Worm (Caenorhabditis elegans) whole organism, L4 larva: ENCODE data around the gene odd-2.

Source experiments
- D1046.2 ChIP-seq: fragments of 200-800 bp; sonication (Bioruptor generic); IDR thresholded peaks from 2 replicates; pipeline ENCODE4 v1.3.6; 2022; ENCODE audit warnings: missing genetic modification characterization, missing compliant biosample characterization
- F26F4.8 ChIP-seq: fragments of 200-800 bp; sonication (Bioruptor generic); conservative IDR thresholded peaks from 2 replicates; pipeline ENCODE4 v1.3.6; 2022; ENCODE audit warnings: missing genetic modification characterization, missing compliant biosample characterization
- R02D3.7 ChIP-seq: fragments of 150-350 bp; sonication (generic microtip); optimal IDR thresholded peaks from 3 replicates; lab custom pipeline; 2014; ENCODE audit warnings: missing biosample characterization, missing genetic modification characterization
- T26A8.4 ChIP-seq: fragments of 200-800 bp; sonication (Bioruptor generic); IDR thresholded peaks from 2 replicates; pipeline ENCODE4 v1.3.6; 2022; ENCODE audit warnings: missing genetic modification characterization, missing compliant biosample characterization
- Y5F2A.4 ChIP-seq: fragments of 200-800 bp; sonication (Bioruptor generic); optimal IDR thresholded peaks from 2 replicates; lab custom pipeline; 2018; ENCODE audit warnings: mild to moderate bottlenecking, missing genetic modification characterization, missing compliant biosample characterization
- Y75B8A.6 ChIP-seq: fragments of 200-800 bp; sonication (Bioruptor generic); IDR thresholded peaks from 2 replicates; pipeline ENCODE4 v1.3.6; 2022; ENCODE audit warnings: missing genetic modification reagents, missing genetic modification characterization, missing compliant biosample characterization
- ZK337.2 ChIP-seq: fragments of 200-800 bp; sonication (Bioruptor generic); IDR thresholded peaks from 2 replicates; pipeline ENCODE4 v1.3.6; 2022; ENCODE audit warnings: missing genetic modification reagents, missing genetic modification characterization, missing compliant biosample characterization
- aly-2 ChIP-seq: sonication (generic microtip); optimal IDR thresholded peaks from 2 replicates; lab custom pipeline; 2018; ENCODE audit warnings: missing biosample characterization, missing genetic modification characterization
- ceh-32 ChIP-seq: sonication (generic microtip); optimal IDR thresholded peaks from 2 replicates; lab custom pipeline; 2016; ENCODE audit warnings: mild to moderate bottlenecking, missing genetic modification characterization, missing compliant biosample characterization; ENCODE audit not compliant: poor library complexity
- ces-1 ChIP-seq: fragments of 150-350 bp; sonication (generic microtip); optimal IDR thresholded peaks from 4 replicates; lab custom pipeline; 2014; ENCODE audit warnings: missing biosample characterization, missing genetic modification reagents, missing genetic modification characterization
- daf-12 ChIP-seq: fragments of 150-350 bp; optimal IDR thresholded peaks from 2 replicates; lab custom pipeline; 2014; ENCODE audit warnings: missing biosample characterization, missing genetic modification reagents, missing genetic modification characterization
- daf-16 ChIP-seq, 3 experiments: sonication (generic microtip); optimal IDR thresholded peaks; 2 replicates each; lab custom pipeline; 2016 to 2017; ENCODE audit warnings: missing genetic modification characterization in 3 of 3, missing genetic modification reagents in 3 of 3, mild to moderate bottlenecking in 2 of 3, missing compliant biosample characterization in 2 of 3, missing biosample characterization in 1 of 3, moderate library complexity in 1 of 3
- dve-1 ChIP-seq: sonication (generic microtip); optimal IDR thresholded peaks from 2 replicates; lab custom pipeline; 2017; ENCODE audit warnings: antibody characterized with exemption, mild to moderate bottlenecking, missing genetic modification characterization, missing compliant biosample characterization; ENCODE audit not compliant: insufficient read depth
- egl-27 ChIP-seq: sonication (generic microtip); optimal IDR thresholded peaks from 3 replicates; lab custom pipeline; 2017; ENCODE audit warnings: missing biosample characterization, missing genetic modification reagents, missing genetic modification characterization
- fos-1 ChIP-seq: fragments of 150-350 bp; optimal IDR thresholded peaks from 2 replicates; lab custom pipeline; 2014; ENCODE audit warnings: missing biosample characterization, missing genetic modification characterization
- hif-1 ChIP-seq, 2 experiments: sonication (generic microtip); optimal IDR thresholded peaks; 2 replicates each; lab custom pipeline; 2016 to 2017; ENCODE audit warnings: missing compliant biosample characterization in 2 of 2, missing genetic modification characterization in 2 of 2, missing genetic modification reagents in 2 of 2, missing genotype in 2 of 2, mild to moderate bottlenecking in 1 of 2
- hlh-11 ChIP-seq: fragments of 200-800 bp; sonication (Bioruptor generic); optimal IDR thresholded peaks from 2 replicates; lab custom pipeline; 2018; ENCODE audit warnings: mild to moderate bottlenecking, missing genetic modification characterization, missing compliant biosample characterization
- lim-7 ChIP-seq: fragments of 200-800 bp; sonication (Bioruptor generic); IDR thresholded peaks from 2 replicates; pipeline ENCODE4 v1.3.6; 2022; ENCODE audit warnings: missing genetic modification characterization, missing compliant biosample characterization
- lin-29 ChIP-seq: fragments of 200-800 bp; sonication (Bioruptor generic); IDR thresholded peaks from 2 replicates; pipeline ENCODE4 v1.3.6; 2022; ENCODE audit warnings: missing genetic modification reagents, missing genetic modification characterization, missing compliant biosample characterization
- lin-38 ChIP-seq: fragments of 200-800 bp; sonication (Bioruptor generic); IDR thresholded peaks from 2 replicates; pipeline ENCODE4 v1.3.6; 2022; ENCODE audit warnings: missing genetic modification reagents, missing genetic modification characterization, missing compliant biosample characterization
- lin-39 ChIP-seq: fragments of 150-350 bp; optimal IDR thresholded peaks from 2 replicates; lab custom pipeline; 2014; ENCODE audit warnings: missing biosample characterization, missing genetic modification reagents, missing genetic modification characterization
- mdl-1 ChIP-seq, 2 experiments: fragments of 150-350 bp in 1 of 2; sonication (generic microtip) in 1 of 2; optimal IDR thresholded peaks; 2 replicates each; lab custom pipeline; 2014 to 2017; ENCODE audit warnings: missing biosample characterization in 2 of 2, missing genetic modification characterization in 2 of 2
- mdt-29 ChIP-seq: fragments of 200-800 bp; sonication (Bioruptor generic); IDR thresholded peaks from 2 replicates; pipeline ENCODE4 v1.3.6; 2022; ENCODE audit warnings: missing genetic modification reagents, missing genetic modification characterization, missing compliant biosample characterization
- mep-1 ChIP-seq: fragments of 150-350 bp; sonication (generic microtip); optimal IDR thresholded peaks from 3 replicates; lab custom pipeline; 2014; ENCODE audit warnings: missing biosample characterization, missing genetic modification characterization
- mxl-2 ChIP-seq: fragments of 200-800 bp; sonication (Bioruptor generic); conservative IDR thresholded peaks from 2 replicates; pipeline ENCODE4 v1.3.6; 2022; ENCODE audit warnings: missing genetic modification reagents, missing genetic modification characterization, missing compliant biosample characterization
- nhr-10 ChIP-seq: fragments of 150-350 bp; optimal IDR thresholded peaks from 2 replicates; lab custom pipeline; 2014; ENCODE audit warnings: missing biosample characterization, missing genetic modification characterization
- nhr-11 ChIP-seq: fragments of 150-350 bp; optimal IDR thresholded peaks from 2 replicates; lab custom pipeline; 2014; ENCODE audit warnings: missing biosample characterization, missing genetic modification characterization
- nhr-237 ChIP-seq: sonication (generic microtip); optimal IDR thresholded peaks from 2 replicates; lab custom pipeline; 2017; ENCODE audit warnings: missing biosample characterization, missing genetic modification characterization
- nhr-25 ChIP-seq: sonication (generic microtip); optimal IDR thresholded peaks from 2 replicates; lab custom pipeline; 2017; ENCODE audit warnings: missing genetic modification characterization, mild to moderate bottlenecking, missing compliant biosample characterization, antibody characterized with exemption, moderate library complexity, borderline replicate concordance; ENCODE audit not compliant: insufficient read depth
- nhr-28 ChIP-seq: fragments of 150-350 bp; optimal IDR thresholded peaks from 2 replicates; lab custom pipeline; 2014; ENCODE audit warnings: missing biosample characterization, missing genetic modification characterization
- nhr-42 ChIP-seq: fragments of 200-800 bp; sonication (Bioruptor generic); IDR thresholded peaks from 2 replicates; pipeline ENCODE4 v1.3.6; 2022; ENCODE audit warnings: missing genetic modification characterization, missing compliant biosample characterization
- nhr-48 ChIP-seq: sonication (generic microtip); optimal IDR thresholded peaks from 2 replicates; lab custom pipeline; 2016; ENCODE audit warnings: mild to moderate bottlenecking, missing genetic modification characterization, missing compliant biosample characterization
- nhr-6 ChIP-seq: fragments of 150-350 bp; optimal IDR thresholded peaks from 2 replicates; lab custom pipeline; 2014; ENCODE audit warnings: missing biosample characterization, missing genetic modification characterization
- nhr-77 ChIP-seq: fragments of 150-350 bp; optimal IDR thresholded peaks from 2 replicates; lab custom pipeline; 2014; ENCODE audit warnings: missing biosample characterization, missing genetic modification characterization
- php-3 ChIP-seq: fragments of 200-800 bp; sonication (Bioruptor generic); IDR thresholded peaks from 2 replicates; pipeline ENCODE4 v1.3.6; 2022; ENCODE audit warnings: missing genetic modification reagents, missing genetic modification characterization, missing compliant biosample characterization
- pqm-1 ChIP-seq: sonication (generic microtip); optimal IDR thresholded peaks from 2 replicates; lab custom pipeline; 2017; ENCODE audit warnings: missing biosample characterization, missing genetic modification characterization
- sdz-12 ChIP-seq: fragments of 200-800 bp; sonication (Bioruptor generic); optimal IDR thresholded peaks from 2 replicates; lab custom pipeline; 2018; ENCODE audit warnings: mild to moderate bottlenecking, missing genetic modification characterization, missing compliant biosample characterization
- set-16 ChIP-seq: fragments of 200-800 bp; sonication (Bioruptor generic); IDR thresholded peaks from 2 replicates; pipeline ENCODE4 v1.3.6; 2022; ENCODE audit warnings: missing genetic modification reagents, missing genetic modification characterization, missing compliant biosample characterization
- skn-1 ChIP-seq: fragments of 150-350 bp; optimal IDR thresholded peaks from 2 replicates; lab custom pipeline; 2014; ENCODE audit warnings: missing biosample characterization, missing genetic modification characterization
- snpc-1.2 ChIP-seq: fragments of 200-800 bp; sonication (Bioruptor generic); IDR thresholded peaks from 2 replicates; pipeline ENCODE4 v1.3.6; 2022; ENCODE audit warnings: missing genetic modification reagents, missing genetic modification characterization, missing compliant biosample characterization
- spr-1 ChIP-seq: sonication (generic microtip); optimal IDR thresholded peaks from 2 replicates; lab custom pipeline; 2016; ENCODE audit warnings: mild to moderate bottlenecking, missing genetic modification characterization, missing compliant biosample characterization
- spr-3 ChIP-seq: fragments of 200-800 bp; sonication (Bioruptor generic); optimal IDR thresholded peaks from 2 replicates; lab custom pipeline; 2018; ENCODE audit warnings: mild to moderate bottlenecking, missing genetic modification characterization, missing compliant biosample characterization
- tag-97 ChIP-seq: fragments of 200-800 bp; sonication (Bioruptor generic); IDR thresholded peaks from 2 replicates; pipeline ENCODE4 v1.3.6; 2022; ENCODE audit warnings: missing genetic modification characterization, missing compliant biosample characterization
- unc-39 ChIP-seq: sonication (generic microtip); optimal IDR thresholded peaks from 2 replicates; lab custom pipeline; 2017; ENCODE audit warnings: missing biosample characterization, missing genetic modification characterization
- unc-62 ChIP-seq, 3 experiments: fragments of 150-350 bp in 1 of 3; sonication (generic microtip); optimal IDR thresholded peaks in 2 of 3; peaks in 1 of 3; 1 replicate in 1 of 3; 2 replicates in 2 of 3; lab custom pipeline; 2014 to 2017; ENCODE audit warnings: missing biosample characterization in 3 of 3, missing genetic modification characterization in 3 of 3, missing genetic modification reagents in 3 of 3, missing genotype in 1 of 3
- zag-1 ChIP-seq: fragments of 150-350 bp; optimal IDR thresholded peaks from 2 replicates; lab custom pipeline; 2014; ENCODE audit warnings: missing biosample characterization, missing genetic modification characterization
- zfp-2 ChIP-seq: sonication (generic microtip); optimal IDR thresholded peaks from 2 replicates; lab custom pipeline; 2016; ENCODE audit warnings: mild to moderate bottlenecking, missing genetic modification characterization, missing compliant biosample characterization
- zfp-3 ChIP-seq: fragments of 200-800 bp; sonication (Bioruptor generic); conservative IDR thresholded peaks from 2 replicates; pipeline ENCODE4 v1.3.6; 2022; ENCODE audit warnings: missing genetic modification reagents, missing genetic modification characterization, missing compliant biosample characterization
- zip-2 ChIP-seq: fragments of 150-350 bp; optimal IDR thresholded peaks from 2 replicates; lab custom pipeline; 2014; ENCODE audit warnings: missing biosample characterization, missing genetic modification characterization
- ztf-11 ChIP-seq: fragments of 150-350 bp; optimal IDR thresholded peaks from 2 replicates; lab custom pipeline; 2014; ENCODE audit warnings: missing biosample characterization, missing genetic modification characterization

Gene odd-2

ce11 chrX:6204696-6205232 lies 44.4 kb upstream of the odd-2 start, which contains the start of gene bca-1 (continued):
- TF ChIP-seq nhr-42 (GFP tag; lab: Robert Waterston, UW) = no peak
- TF ChIP-seq fos-1 (tag; lab: Kevin White, UChicago) = no peak
- TF ChIP-seq nhr-237 = no peak
- TF ChIP-seq egl-27 (tag; lab: Kevin White, UChicago) = no peak
- TF ChIP-seq Y75B8A.6 = no peak
- no peak for TF ChIP-seq zfp-3 (GFP tag; lab: Robert Waterston, UW)
- TF ChIP-seq nhr-11 = peak; percentile 35
- TF ChIP-seq lin-38 (GFP tag; lab: Robert Waterston, UW) = no peak
- no peak for TF ChIP-seq ces-1 (GFP tag; lab: Kevin White, UChicago)
- no peak for TF ChIP-seq R02D3.7 (tag; lab: Kevin White, UChicago)
- peak in 1 of 2 experiments; percentile 24 for TF ChIP-seq hif-1 (tag; optimal IDR thresholded peaks at IDR 0.05; lab: Kevin White, UChicago)
- TF ChIP-seq ztf-11 = no peak
- TF ChIP-seq lim-7 (GFP tag; lab: Robert Waterston, UW) = no peak
- no peak for TF ChIP-seq spr-1 (tag; lab: Kevin White, UChicago)
- no peak for TF ChIP-seq zip-2 (tag; lab: Kevin White, UChicago)
- no peak for TF ChIP-seq mxl-2 (GFP tag; lab: Robert Waterston, UW)
- no peak for TF ChIP-seq php-3 (GFP tag; lab: Robert Waterston, UW)
- peak; percentile 59 for TF ChIP-seq mep-1 (tag; lab: Kevin White, UChicago)
- no peak for TF ChIP-seq tag-97
- peak; percentile 63 for TF ChIP-seq dve-1 (tag; lab: Kevin White, UChicago)
- no peak for TF ChIP-seq F26F4.8
- TF ChIP-seq mdl-1 (tag; optimal IDR thresholded peaks at IDR 0.05; lab: Kevin White, UChicago) = peak in 1 of 2 experiments; percentile 49
- TF ChIP-seq daf-16 (GFP tag; optimal IDR thresholded peaks at IDR 0.05; lab: Kevin White, UChicago) = peak in 1 of 2 experiments; percentile 22
- peak; percentile 53 for TF ChIP-seq daf-16 (tag; optimal IDR thresholded peaks at IDR 0.05; lab: Kevin White, UChicago)
- no peak for TF ChIP-seq D1046.2 (GFP tag; lab: Robert Waterston, UW)
- no peak for TF ChIP-seq T26A8.4 (GFP tag; lab: Robert Waterston, UW)
- no peak for TF ChIP-seq pqm-1 (tag; lab: Kevin White, UChicago)
- peak; percentile 14 for TF ChIP-seq nhr-25
- peak; percentile 46 for TF ChIP-seq nhr-48 (tag; lab: Kevin White, UChicago)
- no peak for TF ChIP-seq sdz-12 (GFP tag; lab: Kevin White, UChicago)
- no peak for TF ChIP-seq lin-39 (tag; lab: Kevin White, UChicago)
- TF ChIP-seq set-16 (GFP tag; lab: Robert Waterston, UW) = no peak
- no peak for TF ChIP-seq ceh-32 (tag; lab: Kevin White, UChicago)
- TF ChIP-seq skn-1 (tag; lab: Kevin White, UChicago) = no peak
- TF ChIP-seq daf-12 (tag; lab: Kevin White, UChicago) = no peak
- no peak for TF ChIP-seq ZK337.2 (GFP tag; lab: Robert Waterston, UW)
- TF ChIP-seq hlh-11 (tag; lab: Kevin White, UChicago) = peak; percentile 65
- peak in 1 of 2 experiments; percentile 92 for TF ChIP-seq unc-62 (GFP tag; optimal IDR thresholded peaks at IDR 0.05 in 1 of 2; lab: Kevin White, UChicago)
- TF ChIP-seq unc-62 (tag; optimal IDR thresholded peaks at IDR 0.05; lab: Kevin White, UChicago) = no peak
- no peak for TF ChIP-seq zag-1 (tag; lab: Kevin White, UChicago)
- TF ChIP-seq nhr-6 = no peak
- TF ChIP-seq Y5F2A.4 = no peak
- no peak for TF ChIP-seq spr-3 (GFP tag; lab: Kevin White, UChicago)
- TF ChIP-seq nhr-77 (tag; lab: Kevin White, UChicago) = peak; percentile 6
- no peak for TF ChIP-seq mdt-29
- no peak for TF ChIP-seq snpc-1.2 (GFP tag; lab: Robert Waterston, UW)
- peak; percentile 68 for TF ChIP-seq nhr-28
- no peak for TF ChIP-seq aly-2 (tag; lab: Kevin White, UChicago)
- no peak for TF ChIP-seq unc-39 (tag; lab: Kevin White, UChicago)
- TF ChIP-seq zfp-2 (tag; lab: Kevin White, UChicago) = no peak
- peak; percentile 64 for TF ChIP-seq nhr-10 (tag; lab: Kevin White, UChicago)
- TF ChIP-seq lin-29 (GFP tag; lab: Robert Waterston, UW) = no peak
